Worm (Caenorhabditis elegans): ENCODE data around the gene srw-66.
"Not testable (repeated sequence)": the region's sequence is repeated elsewhere in the genome, so short reads cannot be mapped to it uniquely, and the experiment has no call there.

Gene srw-66

DNA sequence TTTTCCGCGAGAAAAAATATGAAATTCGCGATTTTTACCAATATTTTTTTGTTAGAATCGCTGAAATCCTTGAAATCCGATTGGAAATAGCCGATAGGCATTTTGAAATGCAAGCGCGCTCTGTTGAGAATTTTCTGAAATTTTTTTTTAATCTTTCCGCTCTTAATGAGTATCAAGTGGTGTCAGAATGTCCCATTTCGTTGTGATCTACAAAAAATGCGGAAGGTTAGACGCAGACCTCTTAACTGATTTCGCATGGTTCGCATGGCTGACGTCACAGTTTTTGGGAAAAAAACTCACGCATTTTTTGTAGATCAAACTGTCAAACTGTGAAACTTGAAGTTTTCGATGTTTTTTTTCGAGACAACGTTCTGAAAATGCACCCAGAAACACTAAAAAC, at the start of gene srw-66:
Gene srw-66 (minus strand): TSS at position 101 of the 400 bp plus-strand sequence.
- no peak for TF ChIP-seq unc-62 (GFP tag; optimal IDR thresholded peaks at IDR 0.05)

ce11 chrII:1320987-1321807, 49.5 kb upstream of the srw-66 start, which contains the start of gene vig-1:
TSS of gene vig-1 (plus strand) at chrII:1321037.
- no peak for TF ChIP-seq unc-62 (GFP tag; optimal IDR thresholded peaks at IDR 0.05)

- TF ChIP-seq unc-62 (GFP tag; optimal IDR thresholded peaks at IDR 0.05) = no peak
Measured at ce11 chrII:1320412-1320811, 48.7 kb upstream of the srw-66 start.

- TF ChIP-seq unc-62 (GFP tag; optimal IDR thresholded peaks at IDR 0.05) = no peak
Measured at ce11 chrII:1315245-1315644, 43.5 kb upstream of the srw-66 start.

DNA sequence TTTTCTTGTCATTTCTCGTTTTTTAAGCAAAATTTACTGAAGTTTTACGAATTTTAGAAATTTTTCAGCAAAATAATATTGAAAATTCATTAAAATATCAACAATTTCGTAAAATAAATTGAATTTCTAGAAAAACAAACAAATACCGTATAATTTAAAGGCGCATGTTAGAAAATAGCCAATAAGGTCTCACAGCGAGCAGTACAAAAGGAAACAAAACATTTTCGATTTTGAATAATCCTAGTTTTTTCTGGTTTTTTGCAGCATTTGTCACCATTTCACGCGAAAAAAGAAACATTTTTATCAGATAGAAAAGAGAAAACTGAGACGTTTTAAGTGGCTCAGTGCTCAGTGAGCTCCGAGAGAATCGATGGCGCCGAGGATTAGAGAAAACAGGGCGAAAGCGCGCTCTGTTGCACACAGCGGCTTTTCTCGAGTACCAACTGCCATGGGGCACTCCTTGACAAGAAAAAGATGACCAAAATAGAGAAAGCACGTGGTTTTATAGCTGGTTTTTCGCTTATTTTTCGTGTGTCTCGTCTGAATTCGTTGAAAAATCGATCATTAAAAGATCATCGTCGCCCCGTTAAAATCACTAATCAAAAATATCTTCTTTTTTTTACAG, 38.3 kb upstream of the srw-66 start, which contains the start of the genes alh-6 and fcho-1:
Gene alh-6 (minus strand): TSS at position 242 of the 625 bp plus-strand sequence.
Gene fcho-1 (plus strand): TSS at position 624 of the 625 bp plus-strand sequence.
- TF ChIP-seq unc-62 (GFP tag; optimal IDR thresholded peaks at IDR 0.05) = no peak

ce11 chrII:1306550-1306949, 34.8 kb upstream of the srw-66 start:
- TF ChIP-seq unc-62 (GFP tag; optimal IDR thresholded peaks at IDR 0.05) = no peak

- no peak for TF ChIP-seq unc-62 (GFP tag; optimal IDR thresholded peaks at IDR 0.05)
Measured at ce11 chrII:1306036-1306435, 34.3 kb upstream of the srw-66 start, which contains the start of gene emc-2. TSS of gene emc-2 (minus strand) at chrII:1306136.

DNA sequence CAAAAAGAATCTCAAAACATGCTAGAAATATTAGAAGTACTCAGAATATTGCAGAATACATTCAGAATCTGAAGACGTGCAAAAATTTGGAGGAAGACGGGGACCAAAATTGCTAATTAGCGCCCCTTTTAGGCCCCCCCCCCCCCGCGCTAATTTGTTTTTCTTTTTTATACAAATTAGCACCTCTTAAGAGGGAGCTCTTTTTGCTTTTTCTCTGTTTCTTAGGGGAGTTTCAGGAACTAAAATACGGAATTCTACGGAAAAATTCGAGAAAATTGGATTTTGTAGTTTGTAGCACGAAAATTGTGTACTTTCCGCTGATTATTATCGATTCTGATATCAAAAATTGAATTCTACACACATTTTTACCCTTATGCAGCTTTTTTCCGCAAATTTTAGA, 29.8 kb upstream of the srw-66 start, which contains the start of gene glb-31:
Gene glb-31 (minus strand): TSS at position 101 of the 400 bp plus-strand sequence.
- TF ChIP-seq unc-62 (GFP tag; optimal IDR thresholded peaks at IDR 0.05) = no peak

ce11 chrII:1298169-1298568, 26.5 kb upstream of the srw-66 start, which contains the start of gene Y57G7A.1:
TSS of gene Y57G7A.1 (plus strand) at chrII:1298469.
- no peak for TF ChIP-seq unc-62 (GFP tag; optimal IDR thresholded peaks at IDR 0.05)

DNA sequence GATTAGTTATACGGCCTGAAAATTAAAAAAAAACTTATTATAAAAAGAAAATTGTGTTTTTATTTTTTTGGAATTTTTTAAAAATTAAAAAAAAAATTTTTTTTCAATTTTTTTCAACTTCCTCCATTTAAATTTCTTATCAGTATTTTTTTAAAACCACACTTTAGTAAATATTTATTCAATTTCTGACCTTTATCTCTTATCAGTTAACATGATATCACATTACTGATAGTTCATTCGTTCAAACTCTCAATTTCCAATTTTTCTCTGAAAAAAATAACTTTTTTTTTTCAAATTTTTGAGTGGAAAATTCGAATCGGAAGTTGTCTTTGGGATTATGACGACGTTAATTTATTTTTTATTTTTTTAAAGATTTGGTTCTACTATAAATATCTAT, 26.0 kb upstream of the srw-66 start:
- TF ChIP-seq unc-62 (GFP tag; optimal IDR thresholded peaks at IDR 0.05) = no peak

DNA sequence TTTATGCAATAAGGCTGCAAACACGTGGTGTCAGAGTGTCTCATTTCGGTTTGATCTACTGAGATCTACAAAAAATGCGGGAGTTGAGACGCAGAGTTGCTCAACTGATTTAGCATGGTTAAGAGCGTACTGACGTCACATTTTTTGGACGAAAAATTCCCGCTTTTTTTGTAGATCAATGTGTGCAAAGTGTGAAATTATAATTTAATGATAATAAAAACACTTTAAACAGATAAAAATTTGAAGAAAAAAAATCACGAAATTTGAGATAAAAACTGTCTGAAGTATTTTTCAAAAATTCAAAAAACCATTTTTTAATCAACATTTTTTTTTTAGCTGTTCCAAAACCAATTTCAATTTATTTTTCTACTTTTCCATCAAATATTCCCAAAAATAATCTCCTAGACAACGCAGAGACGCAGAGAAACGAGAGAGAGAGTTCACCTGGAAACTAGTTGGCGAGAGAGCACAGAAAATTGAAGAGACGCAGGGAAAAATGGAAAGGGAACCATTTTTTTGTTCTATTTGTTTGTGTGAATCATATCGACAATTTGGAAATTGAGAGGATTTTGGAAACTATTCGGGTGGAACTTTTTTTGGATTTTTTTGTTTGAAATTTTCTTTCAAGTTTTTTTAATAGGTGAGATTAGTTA, 25.5 kb upstream of the srw-66 start:
- TF ChIP-seq unc-62 (GFP tag; optimal IDR thresholded peaks at IDR 0.05) = no peak

ce11 chrII:1295776-1296175, 24.1 kb upstream of the srw-66 start, which contains the start of gene Y57G7A.2:
TSS of gene Y57G7A.2 (plus strand) at chrII:1296076.
- no peak for TF ChIP-seq unc-62 (GFP tag; optimal IDR thresholded peaks at IDR 0.05)

ce11 chrII:1293157-1293556, 21.4 kb upstream of the srw-66 start, which contains the start of gene srz-64:
TSS of gene srz-64 (minus strand) at chrII:1293257.
- TF ChIP-seq unc-62 (GFP tag; optimal IDR thresholded peaks at IDR 0.05) = no peak

ce11 chrII:1285514-1285913, 13.8 kb upstream of the srw-66 start, which contains the start of the genes Y57G7A.6 and Y57G7A.3:
TSS of gene Y57G7A.6 (minus strand) at chrII:1285614.
TSS of gene Y57G7A.3 (plus strand) at chrII:1285782.
- TF ChIP-seq unc-62 (GFP tag; optimal IDR thresholded peaks at IDR 0.05) = no peak

ce11 chrII:1284985-1285384, 13.3 kb upstream of the srw-66 start:
- no peak for TF ChIP-seq unc-62 (GFP tag; optimal IDR thresholded peaks at IDR 0.05)

DNA sequence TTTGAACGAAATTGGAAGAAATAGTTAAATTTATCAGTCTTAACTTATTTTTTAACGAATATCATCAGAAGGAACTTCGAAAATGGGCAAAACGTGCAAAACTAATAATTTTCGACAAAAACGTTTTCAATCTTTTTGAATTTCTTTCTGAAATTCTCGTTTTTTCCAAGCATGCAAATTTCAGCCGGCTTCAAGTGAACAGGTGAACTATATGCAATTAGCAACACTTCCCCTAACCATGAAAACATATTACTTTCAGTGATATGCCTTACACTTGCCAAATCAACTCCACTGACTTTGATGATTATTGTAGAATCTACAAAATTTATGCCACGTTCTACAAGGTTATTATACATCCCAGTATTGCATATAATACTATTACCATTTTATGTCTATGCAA, 6.6 kb upstream of the srw-66 start, which contains the start of gene srz-63:
Gene srz-63 (plus strand): TSS at position 301 of the 400 bp plus-strand sequence.
- not testable (repeated sequence) for TF ChIP-seq unc-62 (GFP tag; optimal IDR thresholded peaks at IDR 0.05)
